Fruit fly (Drosophila melanogaster) whole organism, embryonic: ENCODE data around the gene Rhp.

Source experiments
- Atf6 ChIP-seq: fragments of 200-800 bp; sonication (Bioruptor generic); IDR thresholded peaks from 2 replicates; pipeline ENCODE4 v1.3.6; 2022; ENCODE audit warnings: missing biosample characterization, missing genetic modification characterization
- B-H2 ChIP-seq: fragments of 200-800 bp; sonication (Bioruptor generic); optimal IDR thresholded peaks from 2 replicates; lab custom pipeline; 2018; ENCODE audit warnings: missing biosample characterization, mild to moderate bottlenecking, missing genetic modification characterization
- Blimp-1 ChIP-seq: fragments of 200-800 bp; sonication (Bioruptor generic); optimal IDR thresholded peaks from 3 replicates; lab custom pipeline; 2018; ENCODE audit warnings: missing biosample characterization, missing genetic modification characterization, mild to moderate bottlenecking, moderate library complexity, missing genetic modification reagents
- BtbVII ChIP-seq: fragments of 200-800 bp; sonication (Bioruptor generic); optimal IDR thresholded peaks from 3 replicates; lab custom pipeline; 2017; ENCODE audit warnings: missing biosample characterization, mild to moderate bottlenecking, missing genetic modification characterization
- CG12391 ChIP-seq: fragments of 200-800 bp; sonication (Bioruptor generic); optimal IDR thresholded peaks from 3 replicates; lab custom pipeline; 2018; ENCODE audit warnings: missing biosample characterization, mild to moderate bottlenecking, missing genetic modification characterization, moderate library complexity
- CG15269 ChIP-seq: fragments of 200-800 bp; sonication (Bioruptor generic); optimal IDR thresholded peaks from 2 replicates; lab custom pipeline; 2018; ENCODE audit warnings: missing biosample characterization, mild to moderate bottlenecking, missing genetic modification characterization, moderate library complexity
- CG3065 ChIP-seq: fragments of 200-800 bp; sonication (Bioruptor generic); optimal IDR thresholded peaks from 2 replicates; lab custom pipeline; 2016; ENCODE audit warnings: missing biosample characterization, missing genetic modification characterization
- CG31365 ChIP-seq: fragments of 200-800 bp; sonication (Bioruptor generic); optimal IDR thresholded peaks from 2 replicates; lab custom pipeline; 2018; ENCODE audit warnings: missing biosample characterization, mild to moderate bottlenecking, missing genetic modification characterization
- CG34224 ChIP-seq: fragments of 200-800 bp; sonication (Bioruptor generic); IDR thresholded peaks from 3 replicates; pipeline ENCODE4 v1.3.6; 2022; ENCODE audit warnings: missing biosample characterization, missing genetic modification characterization; ENCODE audit not compliant: partially characterized antibody
- CG4707 ChIP-seq: fragments of 200-800 bp; sonication (Bioruptor generic); optimal IDR thresholded peaks from 2 replicates; lab custom pipeline; 2018; ENCODE audit warnings: missing biosample characterization, mild to moderate bottlenecking, missing genetic modification characterization, moderate library complexity
- CG6654 ChIP-seq: fragments of 200-800 bp; sonication (Bioruptor generic); optimal IDR thresholded peaks from 2 replicates; lab custom pipeline; 2017; ENCODE audit warnings: missing biosample characterization, mild to moderate bottlenecking, missing genetic modification characterization
- CG8478 ChIP-seq: fragments of >200 bp; optimal IDR thresholded peaks from 2 replicates; lab custom pipeline; 2018
- CG8944 ChIP-seq: fragments of 200-800 bp; sonication (Bioruptor generic); optimal IDR thresholded peaks from 3 replicates; lab custom pipeline; 2016; ENCODE audit warnings: missing biosample characterization, missing genetic modification characterization
- CoRest ChIP-seq: fragments of 200-800 bp; sonication (Bioruptor generic); optimal IDR thresholded peaks from 3 replicates; lab custom pipeline; 2018; ENCODE audit warnings: missing biosample characterization, mild to moderate bottlenecking, missing genetic modification characterization, moderate library complexity
- CrebB ChIP-seq: fragments of 200-800 bp; sonication (Bioruptor generic); optimal IDR thresholded peaks from 3 replicates; lab custom pipeline; 2018; ENCODE audit warnings: missing biosample characterization, mild to moderate bottlenecking, missing genetic modification characterization
- Deaf1 ChIP-seq: fragments of 200-800 bp; optimal IDR thresholded peaks from 3 replicates; lab custom pipeline; 2019; ENCODE audit warnings: missing biosample characterization, mild to moderate bottlenecking, missing genetic modification characterization, moderate library complexity
- Doc3 ChIP-seq: fragments of 200-800 bp; sonication (Bioruptor generic); IDR thresholded peaks from 3 replicates; pipeline ENCODE4 v1.3.6; 2022; ENCODE audit warnings: missing biosample characterization, missing genetic modification characterization; ENCODE audit not compliant: partially characterized antibody
- Dp ChIP-seq: fragments of 200-800 bp; sonication (Bioruptor generic); optimal IDR thresholded peaks from 2 replicates; lab custom pipeline; 2018; ENCODE audit warnings: missing biosample characterization, mild to moderate bottlenecking, missing genetic modification characterization, moderate library complexity
- E2f2 ChIP-seq: fragments of 200-800 bp; sonication (Bioruptor generic); IDR thresholded peaks from 2 replicates; pipeline ENCODE4 v1.3.6; 2022; ENCODE audit warnings: missing biosample characterization, missing genetic modification characterization
- Fer3 ChIP-seq: fragments of 200-800 bp; sonication (Bioruptor generic); optimal IDR thresholded peaks from 2 replicates; lab custom pipeline; 2018; ENCODE audit warnings: missing biosample characterization, mild to moderate bottlenecking, missing genetic modification characterization, moderate library complexity
- Hmx ChIP-seq: fragments of 200-800 bp; sonication (Bioruptor generic); optimal IDR thresholded peaks from 2 replicates; lab custom pipeline; 2016; ENCODE audit warnings: missing biosample characterization, missing genetic modification characterization
- Scr ChIP-seq: fragments of 200-800 bp; sonication (Bioruptor generic); IDR thresholded peaks from 2 replicates; pipeline ENCODE4 v1.3.6; 2022; ENCODE audit warnings: missing biosample characterization, missing genetic modification characterization; ENCODE audit not compliant: partially characterized antibody
- Side ChIP-seq: fragments of 200-800 bp; sonication (Bioruptor generic); optimal IDR thresholded peaks from 2 replicates; lab custom pipeline; 2016; ENCODE audit warnings: missing biosample characterization, missing genetic modification characterization
- Trl ChIP-seq, 3 experiments: fragments of >200 bp in 2 of 3; fragments of 200-800 bp in 1 of 3; sonication (Bioruptor generic) in 1 of 3; optimal IDR thresholded peaks; 2 replicates in 1 of 3; 3 replicates in 2 of 3; lab custom pipeline; 2016 to 2017; ENCODE audit warnings: missing biosample characterization in 1 of 3, missing genetic modification characterization in 1 of 3
- Usf ChIP-seq: fragments of 200-800 bp; sonication (Bioruptor generic); optimal IDR thresholded peaks from 2 replicates; lab custom pipeline; 2017; ENCODE audit warnings: missing genotype, missing biosample characterization, missing genetic modification characterization
- abd-A ChIP-seq: fragments of 200-800 bp; sonication (Bioruptor generic); optimal IDR thresholded peaks from 3 replicates; lab custom pipeline; 2019; ENCODE audit warnings: missing biosample characterization, mild to moderate bottlenecking, missing genetic modification characterization, moderate library complexity
- amos ChIP-seq: fragments of 200-800 bp; sonication (Bioruptor generic); IDR thresholded peaks from 2 replicates; pipeline ENCODE4 v1.3.6; 2022; ENCODE audit warnings: missing biosample characterization, missing genetic modification characterization; ENCODE audit not compliant: partially characterized antibody
- ci ChIP-seq: fragments of 200-800 bp; sonication (Bioruptor generic); IDR thresholded peaks from 3 replicates; pipeline ENCODE4 v1.3.6; 2022; ENCODE audit warnings: missing biosample characterization, missing genetic modification characterization
- dimm ChIP-seq: fragments of 200-800 bp; sonication (Bioruptor generic); IDR thresholded peaks from 2 replicates; pipeline ENCODE4 v1.3.6; 2022; ENCODE audit warnings: missing biosample characterization, missing genetic modification characterization
- gcm ChIP-seq: fragments of 200-800 bp; sonication (Bioruptor generic); optimal IDR thresholded peaks from 2 replicates; lab custom pipeline; 2019; ENCODE audit warnings: missing biosample characterization, mild to moderate bottlenecking, missing genetic modification characterization, moderate library complexity
- gem ChIP-seq: fragments of 200-800 bp; sonication (Bioruptor generic); optimal IDR thresholded peaks from 2 replicates; lab custom pipeline; 2019; ENCODE audit warnings: missing biosample characterization, mild to moderate bottlenecking, missing genetic modification characterization, moderate library complexity
- her ChIP-seq: fragments of 200-800 bp; sonication (Bioruptor generic); optimal IDR thresholded peaks from 2 replicates; lab custom pipeline; 2016; ENCODE audit warnings: missing biosample characterization, missing genetic modification characterization
- insv ChIP-seq, 2 experiments: fragments of 200-800 bp; sonication (Bioruptor generic); optimal IDR thresholded peaks; 3 replicates each; lab custom pipeline; 2016 to 2018; ENCODE audit warnings: missing biosample characterization in 2 of 2, missing genetic modification characterization in 2 of 2
- lbe ChIP-seq: fragments of 200-800 bp; sonication (Bioruptor generic); optimal IDR thresholded peaks from 2 replicates; lab custom pipeline; 2016; ENCODE audit warnings: missing biosample characterization, mild to moderate bottlenecking, missing genetic modification characterization
- lilli ChIP-seq: fragments of 200-800 bp; sonication (Bioruptor generic); optimal IDR thresholded peaks from 3 replicates; lab custom pipeline; 2016; ENCODE audit warnings: missing biosample characterization, missing genetic modification characterization
- lola ChIP-seq, 3 experiments: fragments of >200 bp in 2 of 3; fragments of 200-800 bp in 1 of 3; sonication (Bioruptor generic) in 1 of 3; optimal IDR thresholded peaks; 2 replicates each; lab custom pipeline; 2017 to 2019; ENCODE audit warnings: missing biosample characterization in 3 of 3, missing genetic modification characterization in 3 of 3, mild to moderate bottlenecking in 1 of 3, moderate library complexity in 1 of 3
- mam ChIP-seq: fragments of 200-800 bp; sonication (Bioruptor generic); optimal IDR thresholded peaks from 3 replicates; lab custom pipeline; 2016; ENCODE audit warnings: missing biosample characterization, missing genetic modification characterization
- nom ChIP-seq: fragments of 200-800 bp; sonication (Bioruptor generic); optimal IDR thresholded peaks from 2 replicates; lab custom pipeline; 2017; ENCODE audit warnings: missing biosample characterization, missing genetic modification characterization, mild to moderate bottlenecking, moderate library complexity, missing genetic modification reagents
- ro ChIP-seq: fragments of 200-800 bp; sonication (Bioruptor generic); IDR thresholded peaks from 2 replicates; pipeline ENCODE4 v1.3.6; 2022; ENCODE audit warnings: missing biosample characterization, missing genetic modification characterization
- row ChIP-seq: fragments of 200-800 bp; sonication (Bioruptor generic); IDR thresholded peaks from 3 replicates; pipeline ENCODE4 v1.3.6; 2022; ENCODE audit warnings: missing biosample characterization, missing genetic modification characterization
- sd ChIP-seq: fragments of 200-800 bp; sonication (Bioruptor generic); optimal IDR thresholded peaks from 3 replicates; lab custom pipeline; 2018; ENCODE audit warnings: missing biosample characterization, mild to moderate bottlenecking, missing genetic modification characterization, moderate library complexity
- toy ChIP-seq: fragments of 200-800 bp; sonication (Bioruptor generic); IDR thresholded peaks from 2 replicates; pipeline ENCODE4 v1.3.6; 2022; ENCODE audit warnings: missing biosample characterization, missing genetic modification characterization
- vnd ChIP-seq: fragments of 200-800 bp; sonication (Bioruptor generic); IDR thresholded peaks from 3 replicates; pipeline ENCODE4 v1.3.6; 2022; ENCODE audit warnings: missing biosample characterization, missing genetic modification characterization; ENCODE audit not compliant: partially characterized antibody
- yki ChIP-seq: fragments of >200 bp; optimal IDR thresholded peaks from 3 replicates; lab custom pipeline; 2018
- z ChIP-seq: fragments of 200-800 bp; sonication (Bioruptor generic); IDR thresholded peaks from 3 replicates; pipeline ENCODE4 v1.3.6; 2022; ENCODE audit warnings: missing biosample characterization, missing genetic modification characterization

Rhp gene

DNA sequence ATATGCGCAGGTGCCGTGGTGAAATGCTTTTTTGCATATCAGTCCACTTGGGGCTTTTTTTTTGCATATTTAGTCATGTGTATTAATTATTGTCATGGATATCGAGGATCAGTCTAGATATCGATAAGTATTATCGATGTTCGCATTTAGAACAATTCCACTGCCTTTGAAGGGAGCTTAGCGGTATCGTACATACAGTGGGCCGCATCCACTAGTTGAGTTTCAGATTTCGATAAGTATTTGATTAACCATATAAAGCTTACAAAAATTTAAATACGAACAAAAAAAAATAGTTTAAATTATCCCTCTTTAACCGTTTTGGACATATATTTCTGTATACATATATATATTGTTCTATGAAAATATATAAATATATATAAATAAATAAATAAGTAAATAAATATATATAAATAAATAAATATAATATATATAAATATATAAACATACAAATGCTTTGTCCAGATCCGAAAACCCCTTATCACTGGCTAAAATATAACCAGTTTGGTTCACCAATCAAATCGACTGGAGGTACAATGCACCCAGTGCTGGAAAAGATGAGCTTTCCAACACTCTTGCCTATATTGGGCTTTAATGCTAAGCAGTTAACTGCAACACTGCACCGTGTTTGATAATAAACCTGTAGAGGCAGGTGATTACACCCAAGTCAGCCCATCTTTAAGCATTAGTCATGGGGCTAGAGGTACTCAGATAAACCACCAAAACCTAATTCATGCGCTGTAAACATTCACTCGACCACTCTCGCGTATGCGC is 14.4 kb downstream of the Rhp start (continued):
- TF ChIP-seq Fer3 (tag; lab: Kevin White, UChicago), result peak; percentile 7
- no peak for TF ChIP-seq CG8944 (GFP tag; lab: Kevin White, UChicago)
- TF ChIP-seq gcm, result peak; percentile 21
- TF ChIP-seq Side (GFP tag; lab: Kevin White, UChicago), result no peak
- no peak for TF ChIP-seq CG8478 (lab: Kevin White, UChicago)
- TF ChIP-seq her (GFP tag; lab: Kevin White, UChicago), result no peak

DNA sequence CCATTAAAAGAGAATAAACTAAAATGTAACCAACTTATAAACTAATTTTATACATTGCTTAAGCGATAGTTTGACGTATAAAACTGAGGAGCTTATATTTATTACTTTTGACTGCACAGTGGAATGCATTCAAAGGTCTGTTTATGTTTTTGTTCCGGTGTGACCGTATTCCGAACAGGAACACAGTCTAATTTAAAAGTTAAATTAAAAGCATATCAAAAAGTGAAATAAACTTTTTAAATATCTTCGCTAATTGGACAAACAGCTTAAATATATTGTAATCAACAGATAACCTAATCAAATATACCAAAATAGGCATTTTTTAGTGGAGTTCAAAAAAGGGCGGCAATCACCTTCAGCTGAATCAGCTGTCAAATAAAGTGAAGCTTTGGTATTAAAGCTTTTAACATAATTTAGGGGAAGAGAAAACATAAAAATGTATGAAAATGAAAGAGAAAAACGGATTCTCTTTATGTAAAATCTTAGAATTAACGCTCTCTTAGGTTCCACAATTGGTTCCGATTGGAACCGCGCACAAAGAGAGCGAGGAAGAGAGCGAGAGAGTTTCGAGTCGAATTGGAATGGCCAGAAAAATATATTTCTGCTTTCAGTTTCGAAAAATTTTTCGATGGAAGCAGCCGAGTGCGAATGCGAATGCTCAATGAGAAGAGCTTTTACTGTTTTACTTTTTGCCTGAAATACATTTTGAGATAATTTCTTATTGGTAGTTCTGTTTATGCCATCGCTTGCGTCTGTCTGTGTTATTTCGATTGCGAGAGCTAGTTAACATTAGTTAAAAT is 15.3 kb downstream of the Rhp start, which contains the start of the genes PGRP-LE and sd:
PGRP-LE (minus strand) TSS at position 117 of the 800 bp plus-strand sequence.
sd (plus strand) TSS at position 607 of the 800 bp plus-strand sequence.
- TF ChIP-seq Deaf1, result peak; percentile 64
- peak; percentile 79 for TF ChIP-seq lbe
- no peak for TF ChIP-seq CrebB (tag; lab: Kevin White, UChicago)
- peak; percentile 12 for TF ChIP-seq CoRest
- peak; percentile 8 for TF ChIP-seq mam (GFP tag; lab: Kevin White, UChicago)
- TF ChIP-seq ro, result no peak
- TF ChIP-seq B-H2 (GFP tag; lab: Kevin White, UChicago), result no peak
- peak; percentile 2 for TF ChIP-seq lilli (GFP tag; lab: Kevin White, UChicago)
- peak; percentile 60 for TF ChIP-seq yki (lab: Kevin White, UChicago)
- TF ChIP-seq CG12391 (tag; lab: Kevin White, UChicago), result peak; percentile 18
- peak; percentile 54; the same call in 2 of the 3 replicates for TF ChIP-seq CG34224 (GFP tag; lab: Robert Waterston, UW)
- peak; percentile 48 to 92 for TF ChIP-seq insv (GFP tag; optimal IDR thresholded peaks at IDR 0.05; lab: Kevin White, UChicago)
- no peak for TF ChIP-seq CG15269 (tag; lab: Kevin White, UChicago)
- TF ChIP-seq nom, result peak; percentile 57
- TF ChIP-seq lola (GFP tag; optimal IDR thresholded peaks at IDR 0.05; lab: Kevin White, UChicago), result peak in 1 of 3 experiments; percentile 16
- TF ChIP-seq Atf6 (GFP tag; lab: Robert Waterston, UW), result peak; percentile 7; the same call in 1 of the 2 replicates
- peak; percentile 48 for TF ChIP-seq sd (tag; lab: Kevin White, UChicago)
- no peak for TF ChIP-seq toy
- TF ChIP-seq Dp (GFP tag; lab: Kevin White, UChicago), result peak; percentile 76
- TF ChIP-seq CG3065, result no peak
- no peak for TF ChIP-seq vnd (GFP tag; lab: Robert Waterston, UW)
- peak; percentile 2 for TF ChIP-seq BtbVII
- peak; percentile 34 for TF ChIP-seq Hmx (GFP tag; lab: Kevin White, UChicago)
- TF ChIP-seq abd-A, result peak; percentile 66
- TF ChIP-seq CG31365 (tag; lab: Kevin White, UChicago), result no peak
- TF ChIP-seq Blimp-1 (GFP tag; lab: Kevin White, UChicago), result peak; percentile 30
- TF ChIP-seq dimm (GFP tag; lab: Robert Waterston, UW), result no peak
- 0 out of 3 replicates have a peak, but pooled peaks have one; percentile 11 for TF ChIP-seq Doc3
- TF ChIP-seq Usf (GFP tag; lab: Kevin White, UChicago), result no peak
- peak; percentile 32; the same call in 2 of the 3 replicates for TF ChIP-seq row
- TF ChIP-seq CG4707, result peak; percentile 70
- peak; percentile 77 for TF ChIP-seq z
- peak; percentile 23; the same call in 1 of the 3 replicates for TF ChIP-seq ci
- no peak for TF ChIP-seq Scr
- TF ChIP-seq CG6654 (GFP tag; lab: Kevin White, UChicago), result no peak
- peak; percentile 93 to 98 for TF ChIP-seq Trl (optimal IDR thresholded peaks at IDR 0.05; lab: Kevin White, UChicago)
- TF ChIP-seq Trl (GFP tag; optimal IDR thresholded peaks at IDR 0.05; lab: Kevin White, UChicago), result no peak
- peak; percentile 21; the same call in 1 of the 2 replicates for TF ChIP-seq amos (GFP tag; lab: Robert Waterston, UW)
- peak; percentile 81 for TF ChIP-seq E2f2 (GFP tag; lab: Robert Waterston, UW)
- TF ChIP-seq gem (tag; lab: Kevin White, UChicago), result peak; percentile 17
